Worm (Caenorhabditis elegans) whole organism, young adult: Measurements from ENCODE around the gene R13A1.10.

Experiments used
- F23B12.7 ChIP-seq: sonication (generic microtip); optimal IDR thresholded peaks from 2 replicates; lab custom pipeline; 2017; ENCODE audit warnings: missing genetic modification characterization, mild to moderate bottlenecking, missing compliant biosample characterization, antibody characterized with exemption, moderate library complexity; ENCODE audit not compliant: insufficient read depth
- F57C9.4 ChIP-seq: sonication (generic microtip); optimal IDR thresholded peaks from 2 replicates; lab custom pipeline; 2017; ENCODE audit warnings: mild to moderate bottlenecking, missing genetic modification characterization, missing compliant biosample characterization
- K11D2.4 ChIP-seq: fragments of 200-800 bp; sonication (Bioruptor generic); IDR thresholded peaks from 2 replicates; pipeline ENCODE4 v1.3.6; 2022; ENCODE audit warnings: missing genetic modification reagents, missing genetic modification characterization, missing compliant biosample characterization
- K12H6.12 ChIP-seq: fragments of 200-800 bp; sonication (Bioruptor generic); optimal IDR thresholded peaks from 2 replicates; lab custom pipeline; 2018; ENCODE audit warnings: mild to moderate bottlenecking, missing genetic modification characterization, missing compliant biosample characterization
- T26A5.8 ChIP-seq: sonication (generic microtip); optimal IDR thresholded peaks from 2 replicates; lab custom pipeline; 2016; ENCODE audit warnings: missing genetic modification characterization, missing compliant biosample characterization
- Y53F4B.3 ChIP-seq: fragments of 200-800 bp; sonication (Bioruptor generic); IDR thresholded peaks from 2 replicates; pipeline ENCODE4 v1.3.6; 2022; ENCODE audit warnings: missing genetic modification reagents, missing genetic modification characterization, missing compliant biosample characterization
- Y67H2A.10 ChIP-seq: fragments of 200-800 bp; sonication (Bioruptor generic); conservative IDR thresholded peaks from 2 replicates; pipeline ENCODE4 v1.3.6; 2022; ENCODE audit warnings: missing genetic modification reagents, missing genetic modification characterization, missing compliant biosample characterization
- Y79H2A.3 ChIP-seq: fragments of 200-800 bp; sonication (Bioruptor generic); conservative IDR thresholded peaks from 2 replicates; pipeline ENCODE4 v1.3.6; 2022; ENCODE audit warnings: missing genetic modification reagents, missing genetic modification characterization, missing compliant biosample characterization
- akir-1 ChIP-seq: fragments of 200-800 bp; sonication (Bioruptor generic); optimal IDR thresholded peaks from 2 replicates; lab custom pipeline; 2018; ENCODE audit warnings: mild to moderate bottlenecking, missing genetic modification characterization, moderate library complexity, missing compliant biosample characterization
- aptf-2 ChIP-seq: fragments of 200-800 bp; sonication (Bioruptor generic); conservative IDR thresholded peaks from 2 replicates; pipeline ENCODE4 v1.3.6; 2022; ENCODE audit warnings: missing genetic modification reagents, missing genetic modification characterization, missing compliant biosample characterization
- aptf-3 ChIP-seq: fragments of 200-800 bp; sonication (Bioruptor generic); IDR thresholded peaks from 2 replicates; pipeline ENCODE4 v1.3.6; 2022; ENCODE audit warnings: missing genetic modification characterization, missing compliant biosample characterization
- atf-7 ChIP-seq: sonication (generic microtip); optimal IDR thresholded peaks from 2 replicates; lab custom pipeline; 2017; ENCODE audit warnings: mild to moderate bottlenecking, missing genetic modification characterization, missing compliant biosample characterization
- ceh-27 ChIP-seq: fragments of 200-800 bp; sonication (Bioruptor generic); optimal IDR thresholded peaks from 2 replicates; lab custom pipeline; 2018; ENCODE audit warnings: mild to moderate bottlenecking, missing genetic modification characterization, moderate library complexity, missing compliant biosample characterization
- chd-7 ChIP-seq: sonication (generic microtip); optimal IDR thresholded peaks from 2 replicates; lab custom pipeline; 2016; ENCODE audit warnings: mild to moderate bottlenecking, missing genetic modification characterization, moderate library complexity, missing compliant biosample characterization
- die-1 ChIP-seq: sonication (generic microtip); optimal IDR thresholded peaks from 2 replicates; lab custom pipeline; 2016; ENCODE audit warnings: missing genotype, mild to moderate bottlenecking, missing genetic modification characterization, missing compliant biosample characterization
- dox-1 ChIP-seq: fragments of 200-800 bp; sonication (Bioruptor generic); IDR thresholded peaks from 2 replicates; pipeline ENCODE4 v1.3.6; 2022; ENCODE audit warnings: missing genetic modification reagents, missing genetic modification characterization, missing compliant biosample characterization
- dpff-1 ChIP-seq: sonication (generic microtip); optimal IDR thresholded peaks from 2 replicates; lab custom pipeline; 2017; ENCODE audit warnings: mild to moderate bottlenecking, missing genetic modification characterization, missing compliant biosample characterization
- fkh-3 ChIP-seq: sonication (generic microtip); optimal IDR thresholded peaks from 2 replicates; lab custom pipeline; 2016; ENCODE audit warnings: mild to moderate bottlenecking, missing genetic modification characterization, missing compliant biosample characterization
- gei-17 ChIP-seq: fragments of 200-800 bp; sonication (Bioruptor generic); optimal IDR thresholded peaks from 2 replicates; lab custom pipeline; 2018; ENCODE audit warnings: mild to moderate bottlenecking, missing genetic modification characterization, missing compliant biosample characterization
- hmg-1.2 ChIP-seq: fragments of 200-800 bp; sonication (Bioruptor generic); IDR thresholded peaks from 2 replicates; pipeline ENCODE4 v1.3.6; 2022; ENCODE audit warnings: missing genetic modification reagents, missing genetic modification characterization, missing compliant biosample characterization
- lag-1 ChIP-seq: fragments of 200-800 bp; sonication (Bioruptor generic); IDR thresholded peaks from 2 replicates; pipeline ENCODE4 v1.3.6; 2022; ENCODE audit warnings: missing genetic modification reagents, missing genetic modification characterization, missing compliant biosample characterization
- let-607 ChIP-seq, 2 experiments: fragments of 200-800 bp in 1 of 2; sonication (Bioruptor generic) in 1 of 2; sonication (generic microtip) in 1 of 2; optimal IDR thresholded peaks; 2 replicates each; lab custom pipeline; 2016 to 2018; ENCODE audit warnings: mild to moderate bottlenecking in 2 of 2, missing compliant biosample characterization in 2 of 2, missing genetic modification characterization in 2 of 2, moderate library complexity in 2 of 2, missing genotype in 1 of 2
- lir-1 ChIP-seq: fragments of 200-800 bp; sonication (Bioruptor generic); conservative IDR thresholded peaks from 2 replicates; pipeline ENCODE4 v1.3.6; 2022; ENCODE audit warnings: missing genetic modification reagents, missing genetic modification characterization, missing compliant biosample characterization
- lsl-1 ChIP-seq: fragments of 200-800 bp; sonication (Bioruptor generic); optimal IDR thresholded peaks from 2 replicates; lab custom pipeline; 2018; ENCODE audit warnings: mild to moderate bottlenecking, missing genetic modification characterization, moderate library complexity, missing compliant biosample characterization
- madf-3 ChIP-seq: fragments of 200-800 bp; sonication (Bioruptor generic); IDR thresholded peaks from 2 replicates; pipeline ENCODE4 v1.3.6; 2022; ENCODE audit warnings: missing genetic modification reagents, missing genetic modification characterization, missing compliant biosample characterization
- mcd-1 ChIP-seq: fragments of 200-800 bp; sonication (Bioruptor generic); IDR thresholded peaks from 2 replicates; pipeline ENCODE4 v1.3.6; 2022; ENCODE audit warnings: missing genetic modification reagents, missing genetic modification characterization, missing compliant biosample characterization
- mel-28 ChIP-seq: sonication (generic microtip); optimal IDR thresholded peaks from 2 replicates; lab custom pipeline; 2016; ENCODE audit warnings: borderline replicate concordance, mild to moderate bottlenecking, missing genetic modification characterization, missing compliant biosample characterization
- mes-4 ChIP-seq: sonication (generic microtip); optimal IDR thresholded peaks from 2 replicates; lab custom pipeline; 2016; ENCODE audit warnings: missing genotype, missing genetic modification characterization, missing compliant biosample characterization
- nfya-1 ChIP-seq: sonication (generic microtip); optimal IDR thresholded peaks from 2 replicates; lab custom pipeline; 2017; ENCODE audit warnings: antibody characterized with exemption, missing compliant biosample characterization, missing genetic modification characterization, borderline replicate concordance; ENCODE audit not compliant: insufficient read depth
- nfya-2 ChIP-seq: fragments of 200-800 bp; sonication (Bioruptor generic); IDR thresholded peaks from 2 replicates; pipeline ENCODE4 v1.3.6; 2022; ENCODE audit warnings: missing genetic modification reagents, missing genetic modification characterization, missing compliant biosample characterization
- nfyb-1 ChIP-seq: fragments of 200-800 bp; sonication (Bioruptor generic); IDR thresholded peaks from 2 replicates; pipeline ENCODE4 v1.3.6; 2022; ENCODE audit warnings: missing genetic modification reagents, missing genetic modification characterization, missing compliant biosample characterization
- nhr-120 ChIP-seq: fragments of 200-800 bp; sonication (Bioruptor generic); IDR thresholded peaks from 2 replicates; pipeline ENCODE4 v1.3.6; 2022; ENCODE audit warnings: missing genetic modification characterization, missing compliant biosample characterization
- nhr-27 ChIP-seq: fragments of 200-800 bp; sonication (Bioruptor generic); optimal IDR thresholded peaks from 2 replicates; lab custom pipeline; 2018; ENCODE audit warnings: mild to moderate bottlenecking, missing genetic modification characterization, moderate library complexity, missing compliant biosample characterization
- nhr-80 ChIP-seq: sonication (generic microtip); optimal IDR thresholded peaks from 2 replicates; lab custom pipeline; 2016; ENCODE audit warnings: missing genetic modification characterization, missing compliant biosample characterization
- nhr-90 ChIP-seq: sonication (generic microtip); optimal IDR thresholded peaks from 2 replicates; lab custom pipeline; 2016; ENCODE audit warnings: missing genotype, mild to moderate bottlenecking, missing genetic modification characterization, missing compliant biosample characterization
- repo-1 ChIP-seq: sonication (generic microtip); optimal IDR thresholded peaks from 2 replicates; lab custom pipeline; 2017; ENCODE audit warnings: mild to moderate bottlenecking, missing genetic modification characterization, missing compliant biosample characterization
- sptf-2 ChIP-seq: fragments of 200-800 bp; sonication (Bioruptor generic); optimal IDR thresholded peaks from 2 replicates; lab custom pipeline; 2018; ENCODE audit warnings: mild to moderate bottlenecking, missing genetic modification characterization, missing compliant biosample characterization
- unc-130 ChIP-seq: sonication (generic microtip); optimal IDR thresholded peaks from 2 replicates; lab custom pipeline; 2016; ENCODE audit warnings: missing genetic modification reagents, missing genetic modification characterization, missing compliant biosample characterization
- unc-62 ChIP-seq: fragments of 150-350 bp; optimal IDR thresholded peaks from 2 replicates; lab custom pipeline; 2014; ENCODE audit warnings: missing biosample characterization, missing genetic modification reagents, missing genetic modification characterization
- ztf-18 ChIP-seq: sonication (generic microtip); optimal IDR thresholded peaks from 2 replicates; lab custom pipeline; 2016; ENCODE audit warnings: missing genotype, mild to moderate bottlenecking, missing genetic modification characterization, missing compliant biosample characterization
- ztf-25 ChIP-seq: fragments of 200-800 bp; sonication (Bioruptor generic); IDR thresholded peaks from 2 replicates; pipeline ENCODE4 v1.3.6; 2022; ENCODE audit warnings: missing genetic modification reagents, missing genetic modification characterization, missing compliant biosample characterization
- ztf-26 ChIP-seq: sonication (generic microtip); optimal IDR thresholded peaks from 2 replicates; lab custom pipeline; 2017; ENCODE audit warnings: missing genetic modification characterization, missing compliant biosample characterization
- ztf-3 ChIP-seq: fragments of 200-800 bp; sonication (Bioruptor generic); optimal IDR thresholded peaks from 2 replicates; lab custom pipeline; 2018; ENCODE audit warnings: mild to moderate bottlenecking, missing genetic modification characterization, missing compliant biosample characterization
- ztf-6 ChIP-seq: fragments of 200-800 bp; sonication (Bioruptor generic); IDR thresholded peaks from 2 replicates; pipeline ENCODE4 v1.3.6; 2022; ENCODE audit warnings: missing genetic modification reagents, missing genetic modification characterization, missing compliant biosample characterization

R13A1.10 gene

ce11 chrIV:7237668-7238214 lies 10.8 kb upstream of the R13A1.10 start, which contains the start of gene elo-3:
Gene elo-3, plus strand, starts transcription at chrIV:7237718.
- TF ChIP-seq nhr-80 (peak; percentile 83), let-607 (tag; optimal IDR thresholded peaks at IDR 0.05; lab: Kevin White, UChicago) (peak in 1 of 2 experiments; percentile 3), nfyb-1 (GFP tag; lab: Robert Waterston, UW) (0 out of 2 replicates have a peak, but pooled peaks have one; percentile 26), lir-1 (GFP tag; lab: Robert Waterston, UW) (no peak), unc-62 (no peak)

- TF ChIP-seq F57C9.4 (tag; lab: Kevin White, UChicago) (peak; percentile 14), dox-1 (peak; percentile 25; the same call in 1 of the 2 replicates), sptf-2 (GFP tag; lab: Kevin White, UChicago) (no peak), lsl-1 (peak; percentile 21), ztf-26 (tag; lab: Kevin White, UChicago) (no peak)
Measured at ce11 chrIV:7236248-7236772, 9.3 kb upstream of the R13A1.10 start.

ce11 chrIV:7235382-7235917 lies 8.5 kb upstream of the R13A1.10 start:
- TF ChIP-seq ztf-26 (tag; lab: Kevin White, UChicago) (no peak), ztf-3 (GFP tag; lab: Kevin White, UChicago) (no peak), unc-130 (no peak), nhr-27 (tag; lab: Kevin White, UChicago) (no peak), die-1 (tag; lab: Kevin White, UChicago) (no peak), ceh-27 (no peak), madf-3 (GFP tag; lab: Robert Waterston, UW) (no peak), repo-1 (tag; lab: Kevin White, UChicago) (peak; percentile 9), ztf-6 (GFP tag; lab: Robert Waterston, UW) (no peak), gei-17 (no peak), K12H6.12 (tag; lab: Kevin White, UChicago) (peak; percentile 25), lag-1 (GFP tag; lab: Robert Waterston, UW) (no peak), mcd-1 (GFP tag; lab: Robert Waterston, UW) (peak; percentile 62), mel-28 (tag; lab: Kevin White, UChicago) (no peak), T26A5.8 (tag; lab: Kevin White, UChicago) (no peak), chd-7 (tag; lab: Kevin White, UChicago) (no peak), unc-62 (no peak), aptf-2 (GFP tag; lab: Robert Waterston, UW) (no peak), mes-4 (no peak), K11D2.4 (GFP tag; lab: Robert Waterston, UW) (0 out of 2 replicates have a peak, but pooled peaks have one; percentile 50), Y53F4B.3 (GFP tag; lab: Robert Waterston, UW) (no peak), F23B12.7 (tag; lab: Kevin White, UChicago) (no peak), atf-7 (no peak), nhr-120 (GFP tag; lab: Robert Waterston, UW) (no peak), nfya-2 (GFP tag; lab: Robert Waterston, UW) (no peak), nhr-80 (peak; percentile 88), akir-1 (GFP tag; lab: Kevin White, UChicago) (no peak), dpff-1 (tag; lab: Kevin White, UChicago) (no peak), hmg-1.2 (GFP tag; lab: Robert Waterston, UW) (peak; percentile 82), Y67H2A.10 (GFP tag; lab: Robert Waterston, UW) (no peak), nhr-90 (tag; lab: Kevin White, UChicago) (no peak), ztf-25 (GFP tag; lab: Robert Waterston, UW) (no peak), nfya-1 (no peak), Y79H2A.3 (no peak), aptf-3 (GFP tag; lab: Robert Waterston, UW) (no peak; the same call in 1 of the 2 replicates), ztf-18 (tag; lab: Kevin White, UChicago) (peak; percentile 11), fkh-3 (tag; lab: Kevin White, UChicago) (no peak)
